Worm (Caenorhabditis elegans) whole organism, early embryonic: ENCODE data around the gene srx-50.

Experiments used
- B0310.2 ChIP-seq: sonication (generic microtip); optimal IDR thresholded peaks from 2 replicates; lab custom pipeline; 2016; ENCODE audit warnings: mild to moderate bottlenecking, missing genetic modification characterization, missing compliant biosample characterization
- F13C5.2 ChIP-seq: sonication (generic microtip); optimal IDR thresholded peaks from 2 replicates; lab custom pipeline; 2017; ENCODE audit warnings: mild to moderate bottlenecking, missing genetic modification characterization, inconsistent platforms, missing compliant biosample characterization
- aly-1 ChIP-seq: sonication (generic microtip); optimal IDR thresholded peaks from 2 replicates; lab custom pipeline; 2016; ENCODE audit warnings: missing genetic modification characterization, missing compliant biosample characterization
- ama-1 ChIP-seq: fragments of 150-350 bp; optimal IDR thresholded peaks from 2 replicates; lab custom pipeline; 2014
- ceh-13 ChIP-seq: fragments of 200-800 bp; sonication (Bioruptor generic); optimal IDR thresholded peaks from 2 replicates; lab custom pipeline; 2018; ENCODE audit warnings: mild to moderate bottlenecking, missing genetic modification characterization, missing compliant biosample characterization
- ceh-36 ChIP-seq: sonication (generic microtip); optimal IDR thresholded peaks from 2 replicates; lab custom pipeline; 2016; ENCODE audit warnings: missing genetic modification characterization, inconsistent platforms, missing compliant biosample characterization
- ets-7 ChIP-seq: sonication (generic microtip); optimal IDR thresholded peaks from 2 replicates; lab custom pipeline; 2016; ENCODE audit warnings: missing genotype, missing genetic modification characterization, missing compliant biosample characterization
- flt-1 ChIP-seq: fragments of 200-800 bp; sonication (Bioruptor generic); IDR thresholded peaks from 2 replicates; pipeline ENCODE4 v1.3.6; 2022; ENCODE audit warnings: missing genetic modification characterization, missing compliant biosample characterization
- hmbx-1 ChIP-seq: sonication (generic microtip); optimal IDR thresholded peaks from 2 replicates; lab custom pipeline; 2016; ENCODE audit warnings: mild to moderate bottlenecking, missing genetic modification characterization, missing compliant biosample characterization
- hmg-4 ChIP-seq: fragments of 200-800 bp; sonication (Bioruptor generic); optimal IDR thresholded peaks from 2 replicates; lab custom pipeline; 2018; ENCODE audit warnings: mild to moderate bottlenecking, missing genetic modification characterization, missing compliant biosample characterization
- hnd-1 ChIP-seq: sonication (generic microtip); optimal IDR thresholded peaks from 2 replicates; lab custom pipeline; 2016; ENCODE audit warnings: missing genetic modification characterization, missing compliant biosample characterization
- pes-1 ChIP-seq: fragments of 200-800 bp; sonication (Bioruptor generic); IDR thresholded peaks from 2 replicates; pipeline ENCODE4 v1.3.6; 2022; ENCODE audit warnings: missing genetic modification reagents, missing genetic modification characterization, missing compliant biosample characterization
- scrt-1 ChIP-seq: fragments of 200-800 bp; sonication (Bioruptor generic); IDR thresholded peaks from 2 replicates; pipeline ENCODE4 v1.3.6; 2022; ENCODE audit warnings: missing genetic modification characterization, missing compliant biosample characterization
- sea-1 ChIP-seq: fragments of 200-800 bp; sonication (Bioruptor generic); conservative IDR thresholded peaks from 2 replicates; pipeline ENCODE4 v1.3.6; 2022; ENCODE audit warnings: missing genetic modification characterization, missing compliant biosample characterization
- tbx-11 ChIP-seq: fragments of 200-800 bp; sonication (Bioruptor generic); IDR thresholded peaks from 2 replicates; pipeline ENCODE4 v1.3.6; 2022; ENCODE audit warnings: missing genetic modification characterization, missing compliant biosample characterization
- tbx-37 ChIP-seq: fragments of 200-800 bp; sonication (Bioruptor generic); conservative IDR thresholded peaks from 2 replicates; pipeline ENCODE4 v1.3.6; 2022; ENCODE audit warnings: missing genetic modification reagents, missing genetic modification characterization, missing compliant biosample characterization
- tra-4 ChIP-seq: sonication (generic microtip); optimal IDR thresholded peaks from 2 replicates; lab custom pipeline; 2017; ENCODE audit warnings: missing genetic modification characterization, missing compliant biosample characterization

The srx-50 gene

DNA sequence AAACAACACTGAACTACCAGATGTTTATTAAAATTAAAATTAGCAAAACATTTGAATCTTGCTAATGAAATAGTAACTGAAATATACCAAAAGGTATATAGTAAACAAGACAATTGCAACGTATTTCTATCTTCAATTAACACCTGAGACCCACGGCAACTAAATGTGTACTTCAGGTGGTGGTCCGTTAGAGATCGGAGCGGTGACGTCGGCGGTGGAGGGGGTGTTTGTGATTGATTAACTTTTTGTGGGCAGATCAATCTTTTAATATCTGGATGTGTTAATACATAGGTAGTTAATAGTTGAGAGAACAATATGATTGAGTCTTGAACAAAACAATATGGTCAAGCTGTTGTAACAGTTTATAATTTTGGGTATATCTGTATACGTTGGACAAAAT lies 38.3 kb downstream of the srx-50 start:
- TF ChIP-seq tbx-37 (GFP tag; lab: Robert Waterston, UW) (no peak), F13C5.2 (tag; lab: Kevin White, UChicago) (no peak), flt-1 (GFP tag; lab: Robert Waterston, UW) (no peak), hmbx-1 (tag; lab: Kevin White, UChicago) (no peak), B0310.2 (tag; lab: Kevin White, UChicago) (no peak), scrt-1 (GFP tag; lab: Robert Waterston, UW) (no peak), ets-7 (no peak), ceh-36 (tag; lab: Kevin White, UChicago) (no peak), ama-1 (lab: Kevin White, UChicago) (no peak), hnd-1 (no peak), sea-1 (GFP tag; lab: Robert Waterston, UW) (no peak), hmg-4 (GFP tag; lab: Kevin White, UChicago) (no peak), tra-4 (no peak), pes-1 (GFP tag; lab: Robert Waterston, UW) (no peak), tbx-11 (GFP tag; lab: Robert Waterston, UW) (no peak), ceh-13 (GFP tag; lab: Kevin White, UChicago) (no peak), aly-1 (tag; lab: Kevin White, UChicago) (no peak)

ce11 chrIV:7097450-7097849 lies 39.7 kb downstream of the srx-50 start:
- TF ChIP-seq pes-1 (GFP tag; lab: Robert Waterston, UW): no peak
- TF ChIP-seq hmg-4 (GFP tag; lab: Kevin White, UChicago): no peak
- TF ChIP-seq ets-7: no peak
- TF ChIP-seq hnd-1: no peak
- no peak for TF ChIP-seq ceh-36 (tag; lab: Kevin White, UChicago)
- no peak for TF ChIP-seq aly-1 (tag; lab: Kevin White, UChicago)
- no peak for TF ChIP-seq ceh-13 (GFP tag; lab: Kevin White, UChicago)

- no peak for TF ChIP-seq F13C5.2 (tag; lab: Kevin White, UChicago)
- TF ChIP-seq hmg-4 (GFP tag; lab: Kevin White, UChicago): peak; percentile 21
- no peak for TF ChIP-seq tra-4
- no peak for TF ChIP-seq B0310.2 (tag; lab: Kevin White, UChicago)
These were observed 40.8 kb downstream of the srx-50 start, which contains the start of gene ZC477.4 for ce11 chrIV:7098509-7099065. Gene ZC477.4, minus strand, starts transcription at chrIV:7098784.

DNA sequence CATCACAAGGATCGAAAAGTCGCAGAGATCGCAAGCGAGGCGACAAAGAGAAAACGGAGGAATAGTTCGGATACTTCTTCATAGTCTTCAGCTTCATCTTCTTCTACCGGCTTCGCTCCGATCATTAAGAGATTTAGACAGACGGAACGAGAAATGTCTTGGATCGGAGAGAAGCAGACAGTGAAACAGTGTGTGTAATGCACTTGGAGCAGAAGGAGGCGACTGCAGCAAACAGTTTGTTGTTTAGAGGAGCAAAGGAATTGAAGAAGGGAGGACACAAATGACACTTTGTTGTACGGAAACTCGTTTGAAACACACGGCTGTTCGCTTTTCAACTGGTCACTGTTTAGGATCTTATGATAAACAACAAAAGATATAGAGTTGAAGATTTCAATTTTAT lies 41.6 kb downstream of the srx-50 start:
- no peak for TF ChIP-seq ets-7
- no peak for TF ChIP-seq flt-1 (GFP tag; lab: Robert Waterston, UW)
- no peak for TF ChIP-seq hmg-4 (GFP tag; lab: Kevin White, UChicago)
- TF ChIP-seq pes-1 (GFP tag; lab: Robert Waterston, UW): no peak
- TF ChIP-seq hnd-1: no peak
- no peak for TF ChIP-seq ceh-36 (tag; lab: Kevin White, UChicago)
- TF ChIP-seq tbx-37 (GFP tag; lab: Robert Waterston, UW): no peak
- no peak for TF ChIP-seq sea-1 (GFP tag; lab: Robert Waterston, UW)
- TF ChIP-seq tbx-11 (GFP tag; lab: Robert Waterston, UW): no peak
- TF ChIP-seq tra-4: no peak
- no peak for TF ChIP-seq ama-1 (lab: Kevin White, UChicago)
- no peak for TF ChIP-seq F13C5.2 (tag; lab: Kevin White, UChicago)
- TF ChIP-seq hmbx-1 (tag; lab: Kevin White, UChicago): no peak
- TF ChIP-seq aly-1 (tag; lab: Kevin White, UChicago): no peak
- TF ChIP-seq scrt-1 (GFP tag; lab: Robert Waterston, UW): no peak
- TF ChIP-seq B0310.2 (tag; lab: Kevin White, UChicago): no peak
- TF ChIP-seq ceh-13 (GFP tag; lab: Kevin White, UChicago): no peak

- TF ChIP-seq tbx-37 (GFP tag; lab: Robert Waterston, UW) (no peak), hnd-1 (no peak), B0310.2 (tag; lab: Kevin White, UChicago) (no peak), tra-4 (no peak), ama-1 (lab: Kevin White, UChicago) (no peak), ets-7 (no peak), hmg-4 (GFP tag; lab: Kevin White, UChicago) (no peak), sea-1 (GFP tag; lab: Robert Waterston, UW) (no peak), scrt-1 (GFP tag; lab: Robert Waterston, UW) (no peak), pes-1 (GFP tag; lab: Robert Waterston, UW) (no peak), flt-1 (GFP tag; lab: Robert Waterston, UW) (no peak), F13C5.2 (tag; lab: Kevin White, UChicago) (no peak), ceh-36 (tag; lab: Kevin White, UChicago) (no peak), aly-1 (tag; lab: Kevin White, UChicago) (no peak), tbx-11 (GFP tag; lab: Robert Waterston, UW) (no peak), hmbx-1 (tag; lab: Kevin White, UChicago) (no peak), ceh-13 (GFP tag; lab: Kevin White, UChicago) (no peak)
These were observed 45.5 kb downstream of the srx-50 start, which contains the start of the genes rde-8 and ZC477.3 for ce11 chrIV:7103211-7103679. Gene rde-8, minus strand, starts transcription at chrIV:7103261. Gene ZC477.3, plus strand, starts transcription at chrIV:7103492.

DNA sequence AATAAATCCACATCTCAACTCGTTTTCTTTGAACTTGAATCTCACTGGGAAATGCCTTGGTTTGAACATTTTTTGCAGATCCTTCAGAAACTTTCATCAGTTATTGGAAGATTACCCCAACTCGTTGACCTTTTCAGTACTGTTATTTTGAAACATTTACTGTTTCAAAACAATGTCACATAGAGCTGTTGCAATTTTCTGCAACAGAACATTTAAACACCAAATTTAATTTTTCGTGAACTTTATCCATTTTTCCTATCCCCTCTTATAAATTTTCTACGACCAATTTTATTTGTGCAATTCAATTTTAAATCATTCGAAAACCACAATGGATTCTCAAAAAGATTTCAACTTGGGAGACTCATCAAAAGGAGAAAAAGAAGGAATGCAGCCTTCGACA lies 50.1 kb downstream of the srx-50 start, which contains the start of gene ZC477.2:
ZC477.2 (plus strand) TSS at position 301 of the 400 bp plus-strand sequence.
- TF ChIP-seq ama-1 (lab: Kevin White, UChicago) (no peak), ceh-13 (GFP tag; lab: Kevin White, UChicago) (no peak), tra-4 (no peak), hnd-1 (no peak), flt-1 (GFP tag; lab: Robert Waterston, UW) (no peak)
